Worm (Caenorhabditis elegans) whole organism, L2 larva: ENCODE data around the gene parn-2.

ENCODE experiments used
- C34F6.9 ChIP-seq: fragments of 150-350 bp; optimal IDR thresholded peaks from 2 replicates; lab custom pipeline; 2014; ENCODE audit warnings: missing biosample characterization, missing genetic modification characterization
- F13H6.1 ChIP-seq: sonication (generic microtip); optimal IDR thresholded peaks from 2 replicates; lab custom pipeline; 2016; ENCODE audit warnings: missing genetic modification characterization, missing compliant biosample characterization
- R02D3.7 ChIP-seq: fragments of 150-350 bp; optimal IDR thresholded peaks from 2 replicates; lab custom pipeline; 2014; ENCODE audit warnings: missing biosample characterization, missing genetic modification characterization
- Y55F3AM.14 ChIP-seq: fragments of 200-800 bp; sonication (Bioruptor generic); optimal IDR thresholded peaks from 2 replicates; lab custom pipeline; 2018; ENCODE audit warnings: mild to moderate bottlenecking, missing genetic modification characterization, missing compliant biosample characterization
- ZK546.5 ChIP-seq: sonication (generic microtip); optimal IDR thresholded peaks from 2 replicates; lab custom pipeline; 2017; ENCODE audit warnings: missing biosample characterization, missing genetic modification characterization
- alr-1 ChIP-seq: fragments of 150-350 bp; optimal IDR thresholded peaks from 2 replicates; lab custom pipeline; 2014; ENCODE audit warnings: missing biosample characterization, missing genetic modification characterization
- ama-1 ChIP-seq: fragments of 150-350 bp; optimal IDR thresholded peaks from 2 replicates; lab custom pipeline; 2018; ENCODE audit warnings: inconsistent platforms
- blmp-1 ChIP-seq: sonication (generic microtip); optimal IDR thresholded peaks from 2 replicates; lab custom pipeline; 2017; ENCODE audit warnings: missing genetic modification characterization, mild to moderate bottlenecking, missing compliant biosample characterization, antibody characterized with exemption, moderate library complexity; ENCODE audit not compliant: insufficient read depth
- ceh-16 ChIP-seq: fragments of 150-350 bp; optimal IDR thresholded peaks from 2 replicates; lab custom pipeline; 2014; ENCODE audit warnings: missing biosample characterization, missing genetic modification characterization
- ceh-82 ChIP-seq: fragments of 150-350 bp; optimal IDR thresholded peaks from 2 replicates; lab custom pipeline; 2014; ENCODE audit warnings: missing biosample characterization, missing genetic modification characterization
- crh-2 ChIP-seq: sonication (generic microtip); optimal IDR thresholded peaks from 2 replicates; lab custom pipeline; 2017; ENCODE audit warnings: missing biosample characterization, missing genetic modification characterization
- dmd-4 ChIP-seq: sonication (generic microtip); optimal IDR thresholded peaks from 2 replicates; lab custom pipeline; 2017; ENCODE audit warnings: missing biosample characterization, missing genetic modification characterization
- egl-27 ChIP-seq: sonication (generic microtip); optimal IDR thresholded peaks from 3 replicates; lab custom pipeline; 2017; ENCODE audit warnings: missing biosample characterization, missing genetic modification reagents, missing genetic modification characterization
- elt-1 ChIP-seq: fragments of 150-350 bp; optimal IDR thresholded peaks from 2 replicates; lab custom pipeline; 2014; ENCODE audit warnings: missing biosample characterization, missing genetic modification characterization
- elt-3 ChIP-seq: sonication (generic microtip); optimal IDR thresholded peaks from 2 replicates; lab custom pipeline; 2017; ENCODE audit warnings: missing biosample characterization, missing genetic modification characterization
- fos-1 ChIP-seq: fragments of 150-350 bp; optimal IDR thresholded peaks from 2 replicates; lab custom pipeline; 2014; ENCODE audit warnings: missing biosample characterization, missing genetic modification characterization
- lin-11 ChIP-seq: fragments of 150-350 bp; sonication (generic microtip); optimal IDR thresholded peaks from 2 replicates; lab custom pipeline; 2014; ENCODE audit warnings: missing biosample characterization, missing genetic modification characterization, inconsistent platforms, mixed read lengths
- lin-39 ChIP-seq: fragments of 150-350 bp; optimal IDR thresholded peaks from 2 replicates; lab custom pipeline; 2014; ENCODE audit warnings: missing biosample characterization, missing genetic modification reagents, missing genetic modification characterization
- lsy-2 ChIP-seq, 2 experiments: fragments of 150-350 bp in 1 of 2; sonication (generic microtip) in 1 of 2; optimal IDR thresholded peaks; 2 replicates each; lab custom pipeline; 2014 to 2017; ENCODE audit warnings: missing biosample characterization in 2 of 2, missing genetic modification characterization in 2 of 2
- mab-5 ChIP-seq: fragments of 150-350 bp; optimal IDR thresholded peaks from 2 replicates; lab custom pipeline; 2014; ENCODE audit warnings: missing biosample characterization, missing genetic modification characterization
- nhr-10 ChIP-seq: sonication (generic microtip); optimal IDR thresholded peaks from 2 replicates; lab custom pipeline; 2017; ENCODE audit warnings: missing biosample characterization, missing genetic modification characterization
- nhr-11 ChIP-seq: fragments of 150-350 bp; optimal IDR thresholded peaks from 2 replicates; lab custom pipeline; 2014; ENCODE audit warnings: missing biosample characterization, missing genetic modification characterization
- nhr-129 ChIP-seq: fragments of 150-350 bp; optimal IDR thresholded peaks from 2 replicates; lab custom pipeline; 2014; ENCODE audit warnings: missing biosample characterization, missing genetic modification characterization
- nhr-21 ChIP-seq: fragments of 150-350 bp; optimal IDR thresholded peaks from 2 replicates; lab custom pipeline; 2014; ENCODE audit warnings: missing biosample characterization, missing genetic modification characterization
- nhr-23 ChIP-seq: fragments of 150-350 bp; optimal IDR thresholded peaks from 2 replicates; lab custom pipeline; 2014; ENCODE audit warnings: missing biosample characterization, missing genetic modification reagents, missing genetic modification characterization
- nhr-237 ChIP-seq: fragments of 150-350 bp; optimal IDR thresholded peaks from 2 replicates; lab custom pipeline; 2014; ENCODE audit warnings: missing biosample characterization, missing genetic modification characterization
- nhr-25 ChIP-seq: fragments of 150-350 bp; sonication (generic microtip); optimal IDR thresholded peaks from 3 replicates; lab custom pipeline; 2014; ENCODE audit warnings: missing biosample characterization, missing genetic modification characterization
- nhr-6 ChIP-seq: fragments of 150-350 bp; optimal IDR thresholded peaks from 2 replicates; lab custom pipeline; 2014; ENCODE audit warnings: missing biosample characterization, missing genetic modification characterization
- peb-1 ChIP-seq: fragments of 150-350 bp; optimal IDR thresholded peaks from 2 replicates; lab custom pipeline; 2014; ENCODE audit warnings: missing biosample characterization, missing genetic modification characterization
- sem-4 ChIP-seq: fragments of 150-350 bp; optimal IDR thresholded peaks from 2 replicates; lab custom pipeline; 2014; ENCODE audit warnings: missing biosample characterization, missing genetic modification reagents, missing genetic modification characterization
- skn-1 ChIP-seq: sonication (generic microtip); optimal IDR thresholded peaks from 2 replicates; lab custom pipeline; 2017; ENCODE audit warnings: missing biosample characterization, missing genetic modification characterization
- sma-3 ChIP-seq: sonication (generic microtip); optimal IDR thresholded peaks from 2 replicates; lab custom pipeline; 2016; ENCODE audit warnings: missing genetic modification reagents, missing genetic modification characterization, missing compliant biosample characterization
- snpc-4 ChIP-seq: fragments of 150-350 bp; optimal IDR thresholded peaks from 2 replicates; lab custom pipeline; 2014; ENCODE audit warnings: missing biosample characterization, missing genetic modification characterization
- unc-55 ChIP-seq: fragments of 150-350 bp; sonication (generic microtip); optimal IDR thresholded peaks from 3 replicates; lab custom pipeline; 2014; ENCODE audit warnings: missing biosample characterization, missing genetic modification reagents, missing genetic modification characterization
- ztf-1 ChIP-seq: fragments of 200-800 bp; sonication (Bioruptor generic); conservative IDR thresholded peaks from 2 replicates; pipeline ENCODE4 v1.3.6; 2022; ENCODE audit warnings: missing genetic modification characterization, missing compliant biosample characterization
- ztf-11 ChIP-seq: sonication (generic microtip); optimal IDR thresholded peaks from 2 replicates; lab custom pipeline; 2017; ENCODE audit warnings: missing biosample characterization, missing genetic modification characterization
- ztf-4 ChIP-seq: fragments of 150-350 bp; optimal IDR thresholded peaks from 2 replicates; lab custom pipeline; 2014; ENCODE audit warnings: missing biosample characterization, missing genetic modification characterization

Gene parn-2

DNA sequence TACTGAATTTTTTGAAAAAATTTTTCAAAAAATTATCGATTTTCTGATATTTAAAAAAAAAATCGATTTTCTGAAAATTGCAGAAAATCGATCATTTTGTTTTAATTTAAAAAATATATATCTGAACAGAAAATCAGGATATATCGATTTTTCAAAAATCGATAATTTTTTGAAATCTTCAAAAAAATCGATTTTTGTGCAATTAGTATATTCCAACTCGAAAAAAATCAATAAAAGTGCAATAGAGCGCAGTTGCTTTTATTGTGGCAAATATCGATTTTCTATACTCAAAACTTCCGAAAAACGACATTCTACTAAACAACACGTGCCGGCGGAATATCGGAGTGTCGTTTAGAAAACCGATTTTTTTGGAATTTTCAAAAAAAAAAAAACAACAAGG, 44.3 kb upstream of the parn-2 start:
- TF ChIP-seq blmp-1 (no peak), ceh-16 (tag; lab: Kevin White, UChicago) (no peak), nhr-23 (tag; lab: Kevin White, UChicago) (no peak), F13H6.1 (tag; lab: Kevin White, UChicago) (no peak), nhr-11 (tag; lab: Kevin White, UChicago) (no peak), R02D3.7 (no peak), elt-1 (tag; lab: Kevin White, UChicago) (no peak), dmd-4 (tag; lab: Kevin White, UChicago) (no peak), peb-1 (tag; lab: Kevin White, UChicago) (no peak), lin-11 (tag; lab: Kevin White, UChicago) (no peak), ama-1 (lab: Kevin White, UChicago) (no peak), unc-55 (GFP tag; lab: Kevin White, UChicago) (no peak), sma-3 (GFP tag; lab: Kevin White, UChicago) (no peak), alr-1 (tag; lab: Kevin White, UChicago) (no peak), ztf-11 (tag; lab: Kevin White, UChicago) (no peak)

ce11 chrII:12296591-12296990, 40.2 kb upstream of the parn-2 start:
- TF ChIP-seq nhr-10 (no peak), nhr-129 (no peak)

DNA sequence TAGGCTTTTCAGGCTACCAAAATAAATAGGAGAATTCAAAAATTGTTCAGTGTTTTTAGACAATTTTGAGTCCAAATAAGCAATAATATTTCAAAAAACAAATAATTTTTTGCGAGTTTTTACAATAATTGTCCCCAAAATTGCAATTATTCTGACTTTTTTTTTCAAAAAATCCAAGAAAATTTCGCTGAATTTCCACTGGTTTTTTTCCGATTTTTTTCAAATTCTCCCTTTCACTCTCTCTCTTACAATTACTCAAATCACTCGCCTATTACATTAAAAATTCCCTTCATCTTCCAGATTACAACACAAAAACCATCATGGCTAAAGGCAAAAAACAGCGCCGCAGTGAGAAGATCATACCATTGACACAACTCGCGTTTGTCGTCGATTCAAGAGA, 32.7 kb upstream of the parn-2 start, which contains the start of gene Y57A10A.31:
Gene Y57A10A.31, plus strand, starts transcription at position 301 of the 400 bp plus-strand sequence.
- TF ChIP-seq ceh-82, result no peak
- TF ChIP-seq lin-11 (tag; lab: Kevin White, UChicago), result no peak

ce11 chrII:12284045-12284444, 27.6 kb upstream of the parn-2 start:
- TF ChIP-seq nhr-21 (tag; lab: Kevin White, UChicago) (no peak), nhr-11 (tag; lab: Kevin White, UChicago) (no peak), ZK546.5 (tag; lab: Kevin White, UChicago) (no peak), ztf-1 (GFP tag; lab: Robert Waterston, UW) (no peak), egl-27 (tag; lab: Kevin White, UChicago) (no peak), ztf-11 (tag; lab: Kevin White, UChicago) (no peak)
- TF ChIP-seq, all 48 proteins: peak for 0

ce11 chrII:12280360-12280759, 23.9 kb upstream of the parn-2 start, which contains the start of gene ife-5:
Gene ife-5, plus strand, starts transcription at chrII:12280660.
- TF ChIP-seq sem-4 (tag; lab: Kevin White, UChicago), result no peak
- TF ChIP-seq nhr-25, result no peak
- no peak for TF ChIP-seq ceh-16 (tag; lab: Kevin White, UChicago)
- TF ChIP-seq ceh-82, result no peak
- no peak for TF ChIP-seq Y55F3AM.14 (GFP tag; lab: Kevin White, UChicago)
- no peak for TF ChIP-seq nhr-11 (tag; lab: Kevin White, UChicago)
- TF ChIP-seq lin-39 (tag; lab: Kevin White, UChicago), result no peak
- no peak for TF ChIP-seq fos-1 (tag; lab: Kevin White, UChicago)

DNA sequence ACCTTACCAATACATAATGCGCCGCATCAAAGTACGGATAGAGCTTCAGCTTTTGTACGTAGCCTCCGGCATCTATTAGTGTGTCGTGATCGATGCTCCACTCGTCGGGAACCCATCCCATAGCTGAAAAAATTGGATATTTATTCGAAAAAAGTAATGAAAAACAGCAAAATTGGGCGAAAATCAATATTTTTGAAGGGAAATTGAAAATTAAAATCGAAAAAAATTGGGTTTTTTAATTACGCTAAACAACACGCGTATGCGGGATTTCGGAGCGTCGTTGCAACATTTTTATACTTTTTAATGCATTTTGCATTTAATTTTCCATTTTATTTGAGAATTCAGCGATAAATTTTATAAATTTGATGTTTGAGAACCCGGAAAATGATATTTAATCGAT, 22.8 kb upstream of the parn-2 start, which contains the start of the genes tric-1B.2 and Y57A10A.29:
Gene tric-1B.2, minus strand, starts transcription at position 129 of the 400 bp plus-strand sequence.
Gene Y57A10A.29, plus strand, starts transcription at position 303 of the 400 bp plus-strand sequence.
- TF ChIP-seq nhr-23 (tag; lab: Kevin White, UChicago) (no peak), C34F6.9 (peak; percentile 21), lin-11 (tag; lab: Kevin White, UChicago) (no peak), lsy-2 (tag; optimal IDR thresholded peaks at IDR 0.05; lab: Kevin White, UChicago) (peak in 1 of 2 experiments; percentile 10), alr-1 (tag; lab: Kevin White, UChicago) (no peak), nhr-6 (tag; lab: Kevin White, UChicago) (no peak), unc-55 (GFP tag; lab: Kevin White, UChicago) (peak; percentile 28), nhr-10 (no peak), elt-1 (tag; lab: Kevin White, UChicago) (no peak)

DNA sequence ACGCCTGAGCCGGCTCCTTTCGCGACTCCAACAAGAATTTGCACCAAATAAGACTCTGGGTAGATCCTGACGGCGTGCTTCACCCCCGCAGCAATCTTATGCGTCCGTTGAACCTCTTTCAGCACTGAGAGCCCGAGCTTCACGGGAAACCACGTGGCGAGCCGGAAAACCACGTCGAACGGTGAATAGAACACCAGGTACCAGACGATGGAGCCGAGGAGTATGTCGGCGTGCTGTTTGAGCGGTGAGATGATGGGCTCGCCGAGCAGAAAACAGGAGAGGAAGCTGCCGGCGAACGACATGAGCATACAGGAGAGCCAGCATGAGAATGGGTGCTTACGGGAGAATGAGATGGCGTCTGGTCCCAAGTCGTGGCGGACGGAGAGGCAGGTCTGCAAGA, 22.2 kb upstream of the parn-2 start:
- no peak for TF ChIP-seq snpc-4 (tag; lab: Kevin White, UChicago)
- TF ChIP-seq mab-5, result no peak
- no peak for TF ChIP-seq ztf-1 (GFP tag; lab: Robert Waterston, UW)
- no peak for TF ChIP-seq elt-3 (tag; lab: Kevin White, UChicago)
- TF ChIP-seq nhr-237 (tag; lab: Kevin White, UChicago), result no peak
- TF ChIP-seq ztf-4 (tag; lab: Kevin White, UChicago), result no peak
- no peak for TF ChIP-seq sem-4 (tag; lab: Kevin White, UChicago)
- no peak for TF ChIP-seq skn-1 (tag; lab: Kevin White, UChicago)
- TF ChIP-seq lin-11 (tag; lab: Kevin White, UChicago), result no peak
- no peak for TF ChIP-seq dmd-4 (tag; lab: Kevin White, UChicago)
- TF ChIP-seq unc-55 (GFP tag; lab: Kevin White, UChicago), result no peak
- no peak for TF ChIP-seq ama-1 (lab: Kevin White, UChicago)
- no peak for TF ChIP-seq alr-1 (tag; lab: Kevin White, UChicago)
- no peak for TF ChIP-seq ztf-11 (tag; lab: Kevin White, UChicago)
- TF ChIP-seq ceh-16 (tag; lab: Kevin White, UChicago), result no peak
- TF ChIP-seq lin-39 (tag; lab: Kevin White, UChicago), result no peak
- no peak for TF ChIP-seq ZK546.5 (tag; lab: Kevin White, UChicago)
- no peak for TF ChIP-seq crh-2 (tag; lab: Kevin White, UChicago)
- TF ChIP-seq nhr-23 (tag; lab: Kevin White, UChicago), result no peak
- no peak for TF ChIP-seq nhr-10
